Fruit fly (Drosophila melanogaster) whole organism, embryonic: ENCODE results near the gene NELF-B.

Experiments used
- Adf1 ChIP-seq: fragments of 200-800 bp; sonication (Bioruptor generic); IDR thresholded peaks from 2 replicates; pipeline ENCODE4 v1.3.6; 2022; ENCODE audit warnings: missing biosample characterization, missing genetic modification characterization
- CG10543 ChIP-seq: fragments of 200-800 bp; sonication (Bioruptor generic); optimal IDR thresholded peaks from 3 replicates; lab custom pipeline; 2017; ENCODE audit warnings: missing biosample characterization, mild to moderate bottlenecking, missing genetic modification characterization, moderate library complexity
- CG11560 ChIP-seq: fragments of 200-800 bp; sonication (Bioruptor generic); IDR thresholded peaks from 3 replicates; pipeline ENCODE4 v1.3.6; 2022; ENCODE audit warnings: missing biosample characterization, missing genetic modification characterization
- CG13287 ChIP-seq: fragments of 200-800 bp; sonication (Bioruptor generic); IDR thresholded peaks from 2 replicates; pipeline ENCODE4 v1.3.6; 2022; ENCODE audit warnings: missing biosample characterization, missing genetic modification characterization; ENCODE audit not compliant: partially characterized antibody
- CG14050 ChIP-seq: fragments of 200-800 bp; sonication (Bioruptor generic); IDR thresholded peaks from 3 replicates; pipeline ENCODE4 v1.3.6; 2022; ENCODE audit warnings: missing biosample characterization, missing genetic modification characterization
- CG16813 ChIP-seq: fragments of 200-800 bp; sonication (Bioruptor generic); IDR thresholded peaks from 3 replicates; pipeline ENCODE4 v1.3.6; 2022; ENCODE audit warnings: missing biosample characterization, missing genetic modification characterization; ENCODE audit not compliant: partially characterized antibody
- CG16815 ChIP-seq: fragments of 200-800 bp; sonication (Bioruptor generic); optimal IDR thresholded peaks from 3 replicates; lab custom pipeline; 2017; ENCODE audit warnings: missing biosample characterization, mild to moderate bottlenecking, missing genetic modification characterization
- CG17361 ChIP-seq: fragments of 200-800 bp; sonication (Bioruptor generic); IDR thresholded peaks from 3 replicates; pipeline ENCODE4 v1.3.6; 2022; ENCODE audit warnings: missing biosample characterization, missing genetic modification characterization
- CG2202 ChIP-seq: fragments of 200-800 bp; sonication (Bioruptor generic); optimal IDR thresholded peaks from 2 replicates; lab custom pipeline; 2018; ENCODE audit warnings: missing biosample characterization, mild to moderate bottlenecking, missing genetic modification characterization
- CG2889 ChIP-seq: fragments of 200-800 bp; sonication (Bioruptor generic); IDR thresholded peaks from 3 replicates; pipeline ENCODE4 v1.3.6; 2022; ENCODE audit warnings: missing biosample characterization, missing genetic modification characterization
- CG31224 ChIP-seq: fragments of 200-800 bp; sonication (Bioruptor generic); IDR thresholded peaks from 2 replicates; pipeline ENCODE4 v1.3.6; 2022; ENCODE audit warnings: missing biosample characterization, missing genetic modification characterization
- CG3407 ChIP-seq: fragments of 200-800 bp; sonication (Bioruptor generic); optimal IDR thresholded peaks from 2 replicates; lab custom pipeline; 2018; ENCODE audit warnings: missing biosample characterization, mild to moderate bottlenecking, missing genetic modification characterization
- CG4730 ChIP-seq: fragments of 200-800 bp; sonication (Bioruptor generic); IDR thresholded peaks from 2 replicates; pipeline ENCODE4 v1.3.6; 2022; ENCODE audit warnings: missing biosample characterization, missing genetic modification characterization
- CG4820 ChIP-seq: fragments of 200-800 bp; sonication (Bioruptor generic); optimal IDR thresholded peaks from 3 replicates; lab custom pipeline; 2016; ENCODE audit warnings: missing biosample characterization, missing genetic modification characterization
- CG5953 ChIP-seq: fragments of 200-800 bp; sonication (Bioruptor generic); IDR thresholded peaks from 2 replicates; pipeline ENCODE4 v1.3.6; 2022; ENCODE audit warnings: missing biosample characterization, missing genetic modification characterization
- CG7271 ChIP-seq: fragments of 200-800 bp; sonication (Bioruptor generic); optimal IDR thresholded peaks from 2 replicates; lab custom pipeline; 2018; ENCODE audit warnings: missing biosample characterization, mild to moderate bottlenecking, missing genetic modification characterization, moderate library complexity
- CG7963 ChIP-seq: fragments of 200-800 bp; sonication (Bioruptor generic); IDR thresholded peaks from 3 replicates; pipeline ENCODE4 v1.3.6; 2022; ENCODE audit warnings: missing biosample characterization, missing genetic modification characterization; ENCODE audit not compliant: partially characterized antibody
- CG8290 ChIP-seq, 3 experiments: fragments of 200-800 bp; sonication (Bioruptor generic); optimal IDR thresholded peaks; 2 replicates each; lab custom pipeline; 2016 to 2019; ENCODE audit warnings: missing biosample characterization in 3 of 3, missing genetic modification characterization in 3 of 3, mild to moderate bottlenecking in 2 of 3, moderate library complexity in 1 of 3
- CG9609 ChIP-seq: fragments of 200-800 bp; sonication (Bioruptor generic); optimal IDR thresholded peaks from 3 replicates; lab custom pipeline; 2016; ENCODE audit warnings: missing biosample characterization, missing genetic modification characterization
- CG9876 ChIP-seq: fragments of 200-800 bp; sonication (Bioruptor generic); optimal IDR thresholded peaks from 2 replicates; lab custom pipeline; 2016; ENCODE audit warnings: missing biosample characterization, missing genetic modification characterization
- Chrac-16 ChIP-seq: fragments of 200-800 bp; sonication (Bioruptor generic); optimal IDR thresholded peaks from 3 replicates; lab custom pipeline; 2016; ENCODE audit warnings: missing biosample characterization, missing genetic modification characterization
- D ChIP-seq, 2 experiments: fragments of 200-800 bp in 1 of 2; fragments of >200 bp in 1 of 2; sonication (Bioruptor generic) in 1 of 2; optimal IDR thresholded peaks; 2 replicates in 1 of 2; 3 replicates in 1 of 2; lab custom pipeline; 2017; ENCODE audit warnings: mild to moderate bottlenecking in 1 of 2, missing biosample characterization in 1 of 2, missing genetic modification characterization in 1 of 2, missing genetic modification reagents in 1 of 2
- D19A ChIP-seq: fragments of 200-800 bp; optimal IDR thresholded peaks from 3 replicates; lab custom pipeline; 2019; ENCODE audit warnings: missing biosample characterization, mild to moderate bottlenecking, missing genetic modification characterization, moderate library complexity
- Dfd ChIP-seq, 2 experiments: fragments of >200 bp; optimal IDR thresholded peaks; 2 replicates each; lab custom pipeline; 2017; ENCODE audit warnings: missing biosample characterization in 2 of 2, missing genetic modification characterization in 2 of 2
- Dip2 ChIP-seq: fragments of 200-800 bp; sonication (Bioruptor generic); IDR thresholded peaks from 2 replicates; pipeline ENCODE4 v1.3.6; 2022; ENCODE audit warnings: missing biosample characterization, missing genetic modification characterization
- Dip3 ChIP-seq: fragments of 200-800 bp; sonication (Bioruptor generic); optimal IDR thresholded peaks from 3 replicates; lab custom pipeline; 2016; ENCODE audit warnings: missing biosample characterization, missing genetic modification characterization
- ERR ChIP-seq: fragments of 200-800 bp; sonication (Bioruptor generic); optimal IDR thresholded peaks from 2 replicates; lab custom pipeline; 2016; ENCODE audit warnings: missing biosample characterization, missing genetic modification characterization
- HHEX ChIP-seq: fragments of 200-800 bp; sonication (Bioruptor generic); optimal IDR thresholded peaks from 3 replicates; lab custom pipeline; 2017; ENCODE audit warnings: missing biosample characterization, mild to moderate bottlenecking, missing genetic modification characterization, missing genetic modification reagents
- Max ChIP-seq: fragments of 200-800 bp; sonication (Bioruptor generic); optimal IDR thresholded peaks from 2 replicates; lab custom pipeline; 2016; ENCODE audit warnings: missing biosample characterization, mild to moderate bottlenecking, missing genetic modification characterization
- NC2α ChIP-seq: fragments of 200-800 bp; sonication (Bioruptor generic); optimal IDR thresholded peaks from 2 replicates; lab custom pipeline; 2016; ENCODE audit warnings: missing biosample characterization, missing genetic modification characterization
- NFAT ChIP-seq: fragments of 200-800 bp; sonication (Bioruptor generic); IDR thresholded peaks from 2 replicates; pipeline ENCODE4 v1.3.6; 2022; ENCODE audit warnings: missing biosample characterization, missing genetic modification characterization
- Oaz ChIP-seq: fragments of 200-800 bp; sonication (Bioruptor generic); IDR thresholded peaks from 2 replicates; pipeline ENCODE4 v1.3.6; 2022; ENCODE audit warnings: missing biosample characterization, missing genetic modification characterization
- Sox102F ChIP-seq: fragments of 200-800 bp; sonication (Bioruptor generic); optimal IDR thresholded peaks from 2 replicates; lab custom pipeline; 2018; ENCODE audit warnings: missing biosample characterization, mild to moderate bottlenecking, missing genetic modification characterization, moderate library complexity
- Usf ChIP-seq: fragments of 200-800 bp; sonication (Bioruptor generic); optimal IDR thresholded peaks from 2 replicates; lab custom pipeline; 2017; ENCODE audit warnings: missing genotype, missing biosample characterization, missing genetic modification characterization
- Vsx1 ChIP-seq: fragments of 200-800 bp; sonication (Bioruptor generic); optimal IDR thresholded peaks from 2 replicates; lab custom pipeline; 2017; ENCODE audit warnings: missing biosample characterization, mild to moderate bottlenecking, missing genetic modification characterization, missing genetic modification reagents
- bsh ChIP-seq, 2 experiments: fragments of 200-800 bp; sonication (Bioruptor generic); optimal IDR thresholded peaks; 2 replicates each; lab custom pipeline; 2017 to 2018; ENCODE audit warnings: mild to moderate bottlenecking in 2 of 2, missing biosample characterization in 2 of 2, missing genetic modification characterization in 2 of 2, moderate library complexity in 1 of 2
- dmrt99B ChIP-seq: fragments of 200-800 bp; sonication (Bioruptor generic); optimal IDR thresholded peaks from 2 replicates; lab custom pipeline; 2018; ENCODE audit warnings: missing biosample characterization, mild to moderate bottlenecking, missing genetic modification characterization, moderate library complexity
- emc ChIP-seq: fragments of 200-800 bp; sonication (Bioruptor generic); optimal IDR thresholded peaks from 2 replicates; lab custom pipeline; 2016; ENCODE audit warnings: missing biosample characterization, missing genetic modification characterization
- eyg ChIP-seq: fragments of 200-800 bp; sonication (Bioruptor generic); optimal IDR thresholded peaks from 3 replicates; lab custom pipeline; 2016; ENCODE audit warnings: missing biosample characterization, missing genetic modification characterization
- fd3F ChIP-seq: fragments of 200-800 bp; sonication (Bioruptor generic); optimal IDR thresholded peaks from 2 replicates; lab custom pipeline; 2018; ENCODE audit warnings: missing biosample characterization, mild to moderate bottlenecking, missing genetic modification characterization, moderate library complexity
- fu2 ChIP-seq: fragments of 200-800 bp; sonication (Bioruptor generic); optimal IDR thresholded peaks from 2 replicates; lab custom pipeline; 2016; ENCODE audit warnings: missing biosample characterization, missing genetic modification characterization
- grn ChIP-seq: fragments of 200-800 bp; sonication (Bioruptor generic); optimal IDR thresholded peaks from 3 replicates; lab custom pipeline; 2017; ENCODE audit warnings: missing biosample characterization, missing genetic modification characterization
- gsb ChIP-seq: fragments of 200-800 bp; sonication (Bioruptor generic); IDR thresholded peaks from 2 replicates; pipeline ENCODE4 v1.3.6; 2022; ENCODE audit warnings: missing biosample characterization, missing genetic modification characterization
- nmo ChIP-seq: fragments of 200-800 bp; sonication (Bioruptor generic); optimal IDR thresholded peaks from 2 replicates; lab custom pipeline; 2018; ENCODE audit warnings: missing biosample characterization, mild to moderate bottlenecking, missing genetic modification characterization, moderate library complexity
- ro ChIP-seq: fragments of 200-800 bp; sonication (Bioruptor generic); IDR thresholded peaks from 2 replicates; pipeline ENCODE4 v1.3.6; 2022; ENCODE audit warnings: missing biosample characterization, missing genetic modification characterization
- sc ChIP-seq, 3 experiments: fragments of >200 bp in 2 of 3; fragments of 200-800 bp in 1 of 3; sonication (Bioruptor generic) in 1 of 3; optimal IDR thresholded peaks; 2 replicates in 2 of 3; 3 replicates in 1 of 3; lab custom pipeline; 2017; ENCODE audit warnings: mild to moderate bottlenecking in 1 of 3, missing biosample characterization in 1 of 3, missing genetic modification characterization in 1 of 3, missing genetic modification reagents in 1 of 3
- tna ChIP-seq: fragments of 200-800 bp; sonication (Bioruptor generic); IDR thresholded peaks from 2 replicates; pipeline ENCODE4 v1.3.6; 2022; ENCODE audit warnings: missing biosample characterization, missing genetic modification characterization; ENCODE audit not compliant: partially characterized antibody
- twi ChIP-seq: fragments of 200-800 bp; optimal IDR thresholded peaks from 2 replicates; lab custom pipeline; 2019; ENCODE audit warnings: missing biosample characterization, mild to moderate bottlenecking, missing genetic modification characterization, moderate library complexity
- yki ChIP-seq: fragments of >200 bp; optimal IDR thresholded peaks from 3 replicates; lab custom pipeline; 2018

The NELF-B gene

dm6 chrX:7700239-7700793 is 27.8 kb downstream of the NELF-B start (continued):
- peak; percentile 88 for TF ChIP-seq fd3F
- TF ChIP-seq HHEX, result peak; percentile 92
- peak; percentile 92 for TF ChIP-seq CG5953 (GFP tag; lab: Robert Waterston, UW)
- TF ChIP-seq Dfd (GFP tag; optimal IDR thresholded peaks at IDR 0.05; lab: Kevin White, UChicago), result no peak
- TF ChIP-seq Chrac-16, result peak; percentile 93
- TF ChIP-seq sc (optimal IDR thresholded peaks at IDR 0.05; lab: Kevin White, UChicago), result no peak
- peak; percentile 73 for TF ChIP-seq sc (GFP tag; optimal IDR thresholded peaks at IDR 0.05; lab: Kevin White, UChicago)
- peak; percentile 76 for TF ChIP-seq ERR (GFP tag; lab: Kevin White, UChicago)
- TF ChIP-seq fu2 (GFP tag; lab: Kevin White, UChicago), result peak; percentile 83
- TF ChIP-seq CG2202, result peak; percentile 37
- peak; percentile 81 for TF ChIP-seq D19A (tag; lab: Kevin White, UChicago)
- peak; percentile 77 for TF ChIP-seq twi (tag; lab: Kevin White, UChicago)
- peak; percentile 89 for TF ChIP-seq CG9876 (GFP tag; lab: Kevin White, UChicago)
- TF ChIP-seq CG4820, result peak; percentile 91
- peak; percentile 91 for TF ChIP-seq CG14050 (GFP tag; lab: Robert Waterston, UW)
- peak; percentile 90 for TF ChIP-seq Oaz (GFP tag; lab: Robert Waterston, UW)
- TF ChIP-seq grn (GFP tag; lab: Kevin White, UChicago), result peak; percentile 32
- peak; percentile 56 for TF ChIP-seq Vsx1
- TF ChIP-seq Dip3, result peak; percentile 96
- TF ChIP-seq CG17361 (GFP tag; lab: Robert Waterston, UW), result peak; percentile 87
- TF ChIP-seq yki (lab: Kevin White, UChicago), result no peak
- peak; percentile 94 for TF ChIP-seq CG2889 (GFP tag; lab: Robert Waterston, UW)
- TF ChIP-seq eyg (GFP tag; lab: Kevin White, UChicago), result peak; percentile 90
- no peak for TF ChIP-seq CG7963 (GFP tag; lab: Robert Waterston, UW)
- TF ChIP-seq Usf, result peak; percentile 82
- peak; percentile 84 for TF ChIP-seq CG16815 (GFP tag; lab: Kevin White, UChicago)
- TF ChIP-seq CG11560, result peak; percentile 81; the same call in 2 of the 3 replicates
- TF ChIP-seq D (optimal IDR thresholded peaks at IDR 0.05; lab: Kevin White, UChicago), result no peak
- TF ChIP-seq D (GFP tag; optimal IDR thresholded peaks at IDR 0.05; lab: Kevin White, UChicago), result peak; percentile 82
- peak; percentile 92 for TF ChIP-seq CG9609
- TF ChIP-seq bsh (GFP tag; optimal IDR thresholded peaks at IDR 0.05; lab: Kevin White, UChicago), result peak in 1 of 2 experiments; percentile 90
- no peak for TF ChIP-seq CG16813 (GFP tag; lab: Robert Waterston, UW)
- peak; percentile 74 for TF ChIP-seq Max (GFP tag; lab: Kevin White, UChicago)
- peak; percentile 51; the same call in 1 of the 2 replicates for TF ChIP-seq Adf1 (GFP tag; lab: Robert Waterston, UW)
- TF ChIP-seq nmo (GFP tag; lab: Kevin White, UChicago), result peak; percentile 91
- peak; percentile 93 for TF ChIP-seq NFAT
- peak; percentile 18 for TF ChIP-seq CG8290 (GFP tag; optimal IDR thresholded peaks at IDR 0.05; lab: Kevin White, UChicago)
- TF ChIP-seq CG8290 (tag; optimal IDR thresholded peaks at IDR 0.05; lab: Kevin White, UChicago), result peak in 1 of 2 experiments; percentile 99
- peak; percentile 74 for TF ChIP-seq CG3407 (GFP tag; lab: Kevin White, UChicago)
- peak; percentile 88 for TF ChIP-seq ro
- TF ChIP-seq dmrt99B (tag; lab: Kevin White, UChicago), result peak; percentile 95
- peak; percentile 80 for TF ChIP-seq NC2α (GFP tag; lab: Kevin White, UChicago)
- no peak for TF ChIP-seq CG13287 (GFP tag; lab: Robert Waterston, UW)
- peak; percentile 84 for TF ChIP-seq emc (GFP tag; lab: Kevin White, UChicago)
- no peak for TF ChIP-seq CG7271 (tag; lab: Kevin White, UChicago)
- peak; percentile 91 for TF ChIP-seq gsb (GFP tag; lab: Robert Waterston, UW)
- peak; percentile 93 for TF ChIP-seq CG10543 (GFP tag; lab: Kevin White, UChicago)
- TF ChIP-seq CG4730 (GFP tag; lab: Robert Waterston, UW), result peak; percentile 89
- peak; percentile 95 for TF ChIP-seq Sox102F (GFP tag; lab: Kevin White, UChicago)
- no peak for TF ChIP-seq tna
- TF ChIP-seq Dip2 (GFP tag; lab: Robert Waterston, UW), result peak; percentile 23; the same call in 1 of the 2 replicates
- peak; percentile 84 for TF ChIP-seq CG31224
